Fruit fly (Drosophila melanogaster): Measurements from ENCODE around the gene CG9514.

dm6 chrX:14862494-14862893, 34.2 kb downstream of the CG9514 start:
- TF ChIP-seq psq (optimal IDR thresholded peaks at IDR 0.05): no peak
- TF ChIP-seq CG8478 (optimal IDR thresholded peaks at IDR 0.05): no peak
- no peak for TF ChIP-seq pan (optimal IDR thresholded peaks at IDR 0.05)
- no peak for TF ChIP-seq usp (GFP tag; optimal IDR thresholded peaks at IDR 0.05)

All from whole organism.